Fruit fly (Drosophila melanogaster) whole organism, embryonic: ENCODE data around the gene alpha-Est7.

Experiments
- Adf1 ChIP-seq: fragments of 200-800 bp; sonication (Bioruptor generic); IDR thresholded peaks from 2 replicates; pipeline ENCODE4 v1.3.6; 2022; ENCODE audit warnings: missing biosample characterization, missing genetic modification characterization
- Asciz ChIP-seq: fragments of 200-800 bp; sonication (Bioruptor generic); optimal IDR thresholded peaks from 2 replicates; lab custom pipeline; 2017; ENCODE audit warnings: missing biosample characterization, mild to moderate bottlenecking, missing genetic modification characterization, missing genetic modification reagents
- Atf3 ChIP-seq: fragments of 200-800 bp; sonication (Bioruptor generic); optimal IDR thresholded peaks from 3 replicates; lab custom pipeline; 2016; ENCODE audit warnings: missing biosample characterization, missing genetic modification characterization
- B-H2 ChIP-seq: fragments of 200-800 bp; sonication (Bioruptor generic); optimal IDR thresholded peaks from 2 replicates; lab custom pipeline; 2018; ENCODE audit warnings: missing biosample characterization, mild to moderate bottlenecking, missing genetic modification characterization
- CG10654 ChIP-seq: fragments of 200-800 bp; sonication (Bioruptor generic); optimal IDR thresholded peaks from 2 replicates; lab custom pipeline; 2016; ENCODE audit warnings: missing biosample characterization, missing genetic modification characterization
- CG1603 ChIP-seq: fragments of 200-800 bp; sonication (Bioruptor generic); optimal IDR thresholded peaks from 2 replicates; lab custom pipeline; 2019; ENCODE audit warnings: missing biosample characterization, mild to moderate bottlenecking, missing genetic modification characterization, moderate library complexity
- CG1647 ChIP-seq: fragments of 200-800 bp; sonication (Bioruptor generic); optimal IDR thresholded peaks from 3 replicates; lab custom pipeline; 2016; ENCODE audit warnings: missing biosample characterization, missing genetic modification characterization
- CG18011 ChIP-seq: fragments of 200-800 bp; sonication (Bioruptor generic); optimal IDR thresholded peaks from 2 replicates; lab custom pipeline; 2017; ENCODE audit warnings: missing biosample characterization, missing genetic modification characterization, mild to moderate bottlenecking, moderate library complexity, missing genotype
- CG18619 ChIP-seq: fragments of 200-800 bp; sonication (Bioruptor generic); optimal IDR thresholded peaks from 3 replicates; lab custom pipeline; 2017; ENCODE audit warnings: missing biosample characterization, mild to moderate bottlenecking, missing genetic modification characterization
- CG2116 ChIP-seq: fragments of 200-800 bp; sonication (Bioruptor generic); optimal IDR thresholded peaks from 3 replicates; lab custom pipeline; 2018; ENCODE audit warnings: missing biosample characterization, mild to moderate bottlenecking, missing genetic modification characterization
- CG2129 ChIP-seq: fragments of 200-800 bp; sonication (Bioruptor generic); IDR thresholded peaks from 2 replicates; pipeline ENCODE4 v1.3.6; 2022; ENCODE audit warnings: missing biosample characterization, missing genetic modification characterization; ENCODE audit not compliant: partially characterized antibody
- CG2678 ChIP-seq: fragments of 200-800 bp; sonication (Bioruptor generic); optimal IDR thresholded peaks from 3 replicates; lab custom pipeline; 2019; ENCODE audit warnings: missing biosample characterization, mild to moderate bottlenecking, missing genetic modification characterization, moderate library complexity
- CG4730 ChIP-seq: fragments of 200-800 bp; sonication (Bioruptor generic); IDR thresholded peaks from 2 replicates; pipeline ENCODE4 v1.3.6; 2022; ENCODE audit warnings: missing biosample characterization, missing genetic modification characterization
- CG6254 ChIP-seq: fragments of 200-800 bp; sonication (Bioruptor generic); optimal IDR thresholded peaks from 3 replicates; lab custom pipeline; 2017; ENCODE audit warnings: mild to moderate bottlenecking, missing biosample characterization, missing genetic modification reagents, missing genetic modification characterization
- CG6683 ChIP-seq: fragments of 200-800 bp; sonication (Bioruptor generic); optimal IDR thresholded peaks from 2 replicates; lab custom pipeline; 2017; ENCODE audit warnings: missing biosample characterization, mild to moderate bottlenecking, missing genetic modification characterization, missing genetic modification reagents
- CG8478 ChIP-seq: fragments of >200 bp; optimal IDR thresholded peaks from 2 replicates; lab custom pipeline; 2018
- CG9727 ChIP-seq: fragments of 200-800 bp; sonication (Bioruptor generic); optimal IDR thresholded peaks from 3 replicates; lab custom pipeline; 2017; ENCODE audit warnings: missing biosample characterization, mild to moderate bottlenecking, missing genetic modification characterization
- CkIIα-i1 ChIP-seq: fragments of 200-800 bp; sonication (Bioruptor generic); IDR thresholded peaks from 2 replicates; pipeline ENCODE4 v1.3.6; 2022; ENCODE audit warnings: missing biosample characterization, missing genetic modification characterization
- CoRest ChIP-seq: fragments of 200-800 bp; sonication (Bioruptor generic); optimal IDR thresholded peaks from 3 replicates; lab custom pipeline; 2018; ENCODE audit warnings: missing biosample characterization, mild to moderate bottlenecking, missing genetic modification characterization, moderate library complexity
- Eip74EF ChIP-seq, 2 experiments: fragments of 200-800 bp in 1 of 2; fragments of >200 bp in 1 of 2; sonication (Bioruptor generic) in 1 of 2; optimal IDR thresholded peaks; 2 replicates each; lab custom pipeline; 2017 to 2019; ENCODE audit warnings: missing biosample characterization in 2 of 2, missing genetic modification characterization in 2 of 2, mild to moderate bottlenecking in 1 of 2, moderate library complexity in 1 of 2
- Ets97D ChIP-seq: fragments of 200-800 bp; sonication (Bioruptor generic); optimal IDR thresholded peaks from 3 replicates; lab custom pipeline; 2016; ENCODE audit warnings: missing biosample characterization, missing genetic modification characterization
- Jarid2 ChIP-seq: fragments of 200-800 bp; sonication (Bioruptor generic); optimal IDR thresholded peaks from 3 replicates; lab custom pipeline; 2017; ENCODE audit warnings: mild to moderate bottlenecking, missing biosample characterization, missing genetic modification reagents, missing genetic modification characterization
- MESR4 ChIP-seq: fragments of 200-800 bp; sonication (Bioruptor generic); optimal IDR thresholded peaks from 2 replicates; lab custom pipeline; 2018; ENCODE audit warnings: missing biosample characterization, mild to moderate bottlenecking, missing genetic modification characterization, moderate library complexity
- Med ChIP-seq: fragments of 200-800 bp; sonication (Bioruptor generic); peaks from one replicate; lab custom pipeline; 2016; ENCODE audit warnings: missing biosample characterization, missing genetic modification characterization, mild to moderate bottlenecking, inconsistent platforms, moderate library complexity
- NFAT ChIP-seq: fragments of 200-800 bp; sonication (Bioruptor generic); IDR thresholded peaks from 2 replicates; pipeline ENCODE4 v1.3.6; 2022; ENCODE audit warnings: missing biosample characterization, missing genetic modification characterization
- NfI ChIP-seq: fragments of 200-800 bp; sonication (Bioruptor generic); optimal IDR thresholded peaks from 3 replicates; lab custom pipeline; 2018; ENCODE audit warnings: missing biosample characterization, mild to moderate bottlenecking, missing genetic modification characterization, moderate library complexity
- Pdp1 ChIP-seq, 2 experiments: fragments of 200-800 bp; sonication (Bioruptor generic); optimal IDR thresholded peaks; 3 replicates each; lab custom pipeline; 2016; ENCODE audit warnings: missing biosample characterization in 2 of 2, missing genetic modification characterization in 2 of 2, mild to moderate bottlenecking in 1 of 2, moderate library complexity in 1 of 2
- Poxn ChIP-seq: fragments of 200-800 bp; sonication (Bioruptor generic); IDR thresholded peaks from 2 replicates; pipeline ENCODE4 v1.3.6; 2022; ENCODE audit warnings: missing biosample characterization, missing genetic modification characterization
- Six4 ChIP-seq: fragments of 200-800 bp; sonication (Bioruptor generic); optimal IDR thresholded peaks from 2 replicates; lab custom pipeline; 2016; ENCODE audit warnings: missing biosample characterization, missing genetic modification characterization
- Sox100B ChIP-seq: fragments of 200-800 bp; sonication (Bioruptor generic); optimal IDR thresholded peaks from 3 replicates; lab custom pipeline; 2018; ENCODE audit warnings: missing biosample characterization, mild to moderate bottlenecking, missing genetic modification characterization
- YL-1 ChIP-seq: fragments of 200-800 bp; sonication (Bioruptor generic); optimal IDR thresholded peaks from 3 replicates; lab custom pipeline; 2017; ENCODE audit warnings: missing biosample characterization, mild to moderate bottlenecking, missing genetic modification characterization
- bsh ChIP-seq, 2 experiments: fragments of 200-800 bp; sonication (Bioruptor generic); optimal IDR thresholded peaks; 2 replicates each; lab custom pipeline; 2017 to 2018; ENCODE audit warnings: mild to moderate bottlenecking in 2 of 2, missing biosample characterization in 2 of 2, missing genetic modification characterization in 2 of 2, moderate library complexity in 1 of 2
- cato ChIP-seq: fragments of 200-800 bp; sonication (Bioruptor generic); optimal IDR thresholded peaks from 2 replicates; lab custom pipeline; 2016; ENCODE audit warnings: missing biosample characterization, missing genetic modification characterization, borderline replicate concordance
- dmrt99B ChIP-seq: fragments of 200-800 bp; sonication (Bioruptor generic); optimal IDR thresholded peaks from 2 replicates; lab custom pipeline; 2018; ENCODE audit warnings: missing biosample characterization, mild to moderate bottlenecking, missing genetic modification characterization, moderate library complexity
- dysf ChIP-seq: fragments of 200-800 bp; sonication (Bioruptor generic); IDR thresholded peaks from 3 replicates; pipeline ENCODE4 v1.3.6; 2022; ENCODE audit warnings: missing biosample characterization, missing genetic modification characterization
- eve ChIP-seq, 2 experiments: fragments of >200 bp; optimal IDR thresholded peaks; 2 replicates each; lab custom pipeline; 2017; ENCODE audit warnings: missing biosample characterization in 2 of 2, missing genetic modification characterization in 2 of 2
- fd3F ChIP-seq: fragments of 200-800 bp; sonication (Bioruptor generic); optimal IDR thresholded peaks from 2 replicates; lab custom pipeline; 2018; ENCODE audit warnings: missing biosample characterization, mild to moderate bottlenecking, missing genetic modification characterization, moderate library complexity
- ken ChIP-seq: fragments of 200-800 bp; sonication (Bioruptor generic); IDR thresholded peaks from 3 replicates; pipeline ENCODE4 v1.3.6; 2022; ENCODE audit warnings: missing biosample characterization, missing genetic modification characterization
- nmo ChIP-seq: fragments of 200-800 bp; sonication (Bioruptor generic); optimal IDR thresholded peaks from 2 replicates; lab custom pipeline; 2018; ENCODE audit warnings: missing biosample characterization, mild to moderate bottlenecking, missing genetic modification characterization, moderate library complexity
- peb ChIP-seq: fragments of 200-800 bp; sonication (Bioruptor generic); IDR thresholded peaks from 2 replicates; pipeline ENCODE4 v1.3.6; 2022; ENCODE audit warnings: missing biosample characterization, missing genetic modification characterization
- prd ChIP-seq, 3 experiments: fragments of >200 bp in 2 of 3; fragments of 200-800 bp in 1 of 3; sonication (Bioruptor generic) in 1 of 3; optimal IDR thresholded peaks in 2 of 3; IDR thresholded peaks in 1 of 3; 2 replicates in 2 of 3; 3 replicates in 1 of 3; pipeline versions ENCODE4 v1.3.6 to Lab custom; 2017 to 2022; ENCODE audit warnings: missing biosample characterization in 1 of 3, missing genetic modification characterization in 1 of 3
- psq ChIP-seq: fragments of 200-800 bp; sonication (Bioruptor generic); optimal IDR thresholded peaks from 2 replicates; lab custom pipeline; 2017; ENCODE audit warnings: missing biosample characterization, missing genetic modification characterization
- sr ChIP-seq: fragments of 200-800 bp; sonication (Bioruptor generic); IDR thresholded peaks from 3 replicates; pipeline ENCODE4 v1.3.6; 2022; ENCODE audit warnings: missing biosample characterization, missing genetic modification characterization
- ssp ChIP-seq: fragments of 200-800 bp; sonication (Bioruptor generic); IDR thresholded peaks from 2 replicates; pipeline ENCODE4 v1.3.6; 2022; ENCODE audit warnings: missing biosample characterization, missing genetic modification characterization
- ttk ChIP-seq: fragments of 200-800 bp; sonication (Bioruptor generic); IDR thresholded peaks from 2 replicates; pipeline ENCODE4 v2.1.2; 2022; ENCODE audit warnings: missing biosample characterization, missing genetic modification characterization
- wdn ChIP-seq: fragments of 200-800 bp; sonication (Bioruptor generic); IDR thresholded peaks from 2 replicates; pipeline ENCODE4 v1.3.6; 2022; ENCODE audit warnings: missing biosample characterization, missing genetic modification characterization
- zen ChIP-seq: fragments of 200-800 bp; sonication (Bioruptor generic); optimal IDR thresholded peaks from 3 replicates; lab custom pipeline; 2018; ENCODE audit warnings: missing biosample characterization, mild to moderate bottlenecking, missing genetic modification characterization, moderate library complexity
- zf30C ChIP-seq: fragments of 200-800 bp; sonication (Bioruptor generic); optimal IDR thresholded peaks from 3 replicates; lab custom pipeline; 2018; ENCODE audit warnings: missing biosample characterization, mild to moderate bottlenecking, missing genetic modification characterization

alpha-Est7 gene

dm6 chr3R:7506314-7506988 is 17.1 kb downstream of the alpha-Est7 start (continued):
- TF ChIP-seq ttk (GFP tag; lab: Robert Waterston, UW) (no peak), CoRest (peak; percentile 86), peb (GFP tag; lab: Robert Waterston, UW) (peak; percentile 36; the same call in 1 of the 2 replicates), ssp (GFP tag; lab: Robert Waterston, UW) (peak; percentile 62; the same call in 1 of the 2 replicates), Adf1 (GFP tag; lab: Robert Waterston, UW) (peak; percentile 80), Ets97D (GFP tag; lab: Kevin White, UChicago) (peak; percentile 45), CG4730 (GFP tag; lab: Robert Waterston, UW) (peak; percentile 62), wdn (GFP tag; lab: Robert Waterston, UW) (peak; percentile 89), prd (optimal IDR thresholded peaks at IDR 0.05; lab: Kevin White, UChicago) (no peak), prd (GFP tag; IDR thresholded peaks at IDR 0.05; lab: Robert Waterston, UW) (peak; percentile 84), dmrt99B (tag; lab: Kevin White, UChicago) (peak; percentile 68), Poxn (GFP tag; lab: Robert Waterston, UW) (peak; percentile 81), ken (GFP tag; lab: Robert Waterston, UW) (0 out of 3 replicates have a peak, but pooled peaks have one; percentile 23), NfI (GFP tag; lab: Kevin White, UChicago) (peak; percentile 83), MESR4 (GFP tag; lab: Kevin White, UChicago) (no peak), CG1647 (GFP tag; lab: Kevin White, UChicago) (peak; percentile 64), Pdp1 (GFP tag; optimal IDR thresholded peaks at IDR 0.05; lab: Kevin White, UChicago) (peak; percentile 86), CG9727 (GFP tag; lab: Kevin White, UChicago) (peak; percentile 89), cato (peak; percentile 46), bsh (GFP tag; optimal IDR thresholded peaks at IDR 0.05; lab: Kevin White, UChicago) (no peak), CG6683 (GFP tag; lab: Kevin White, UChicago) (peak; percentile 63), Six4 (GFP tag; lab: Kevin White, UChicago) (peak; percentile 11), fd3F (peak; percentile 87), CG8478 (lab: Kevin White, UChicago) (no peak), psq (GFP tag; lab: Kevin White, UChicago) (peak; percentile 7), B-H2 (GFP tag; lab: Kevin White, UChicago) (peak; percentile 29), zen (no peak), Med (GFP tag; lab: Kevin White, UChicago) (peak; percentile 99), eve (GFP tag; optimal IDR thresholded peaks at IDR 0.05; lab: Kevin White, UChicago) (peak in 1 of 2 experiments; percentile 24), Asciz (GFP tag; lab: Kevin White, UChicago) (peak; percentile 19), dysf (GFP tag; lab: Robert Waterston, UW) (peak; percentile 90), CG1603 (tag; lab: Kevin White, UChicago) (peak; percentile 62), CG18011 (peak; percentile 74), Sox100B (peak; percentile 17), sr (no peak), Jarid2 (GFP tag; lab: Kevin White, UChicago) (peak; percentile 40), YL-1 (GFP tag; lab: Kevin White, UChicago) (no peak), Eip74EF (GFP tag; optimal IDR thresholded peaks at IDR 0.05; lab: Kevin White, UChicago) (peak in 1 of 2 experiments; percentile 26), CG18619 (GFP tag; lab: Kevin White, UChicago) (peak; percentile 80), NFAT (GFP tag; lab: Robert Waterston, UW) (peak; percentile 83), zf30C (GFP tag; lab: Kevin White, UChicago) (no peak), CG2116 (GFP tag; lab: Kevin White, UChicago) (peak; percentile 36), CG2678 (tag; lab: Kevin White, UChicago) (peak; percentile 90), Atf3 (peak; percentile 39), CkIIα-i1 (GFP tag; lab: Robert Waterston, UW) (0 out of 2 replicates have a peak, but pooled peaks have one; percentile 21), CG6254 (no peak), CG10654 (GFP tag; lab: Kevin White, UChicago) (peak; percentile 48), nmo (peak; percentile 64), CG2129 (GFP tag; lab: Robert Waterston, UW) (no peak)
